Worm (Caenorhabditis elegans): Measurements from ENCODE around the gene F20C5.6.

DNA sequence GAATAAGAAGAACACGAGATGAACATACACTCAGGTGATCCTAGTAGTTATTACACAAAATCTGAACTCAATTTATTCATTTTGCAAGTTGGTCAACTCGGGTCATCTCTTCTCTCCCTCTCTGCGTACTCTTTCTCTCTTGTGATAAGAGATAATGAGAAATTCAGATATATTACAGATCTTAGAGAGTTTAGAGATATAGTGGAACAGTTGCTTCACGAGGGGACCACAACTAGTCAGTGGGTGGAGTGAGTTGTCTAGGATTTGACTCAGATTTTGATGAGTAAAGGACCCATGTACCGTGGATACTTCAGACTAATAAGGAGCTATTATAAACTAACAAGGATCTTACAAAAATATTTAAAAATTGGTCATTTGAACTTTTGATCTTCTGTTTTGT lies 40.6 kb upstream of the F20C5.6 start, which contains the start of gene exc-5:
- TF ChIP-seq ama-1 (optimal IDR thresholded peaks at IDR 0.05), result no peak
- TF ChIP-seq elt-3 (tag; optimal IDR thresholded peaks at IDR 0.05), result no peak
- TF ChIP-seq mbf-1 (tag; optimal IDR thresholded peaks at IDR 0.05), result no peak
- TF ChIP-seq sma-3 (GFP tag; optimal IDR thresholded peaks at IDR 0.05), result no peak
- TF ChIP-seq egl-27 (tag; optimal IDR thresholded peaks at IDR 0.05), result no peak
- TF ChIP-seq mdl-1 (tag; optimal IDR thresholded peaks at IDR 0.05), result no peak
- no peak for TF ChIP-seq skn-1 (tag; optimal IDR thresholded peaks at IDR 0.05)
- TF ChIP-seq crh-2 (tag; optimal IDR thresholded peaks at IDR 0.05), result no peak
